Worm (Caenorhabditis elegans) whole organism, L4/young adult: ENCODE measurements around the gene lev-1.

Source experiments
- W03F9.2 ChIP-seq: fragments of 150-350 bp; optimal IDR thresholded peaks from 2 replicates; lab custom pipeline; 2014; ENCODE audit warnings: missing biosample characterization, missing genetic modification characterization
- dao-5 ChIP-seq: sonication (generic microtip); optimal IDR thresholded peaks from 2 replicates; lab custom pipeline; 2016; ENCODE audit warnings: missing genotype, missing genetic modification characterization, moderate library complexity, missing compliant biosample characterization
- him-1 ChIP-seq: sonication (generic microtip); optimal IDR thresholded peaks from 2 replicates; lab custom pipeline; 2016; ENCODE audit warnings: missing genotype, missing genetic modification reagents, missing genetic modification characterization, missing compliant biosample characterization

lev-1 gene

ce11 chrIV:13167534-13167933 lies 11.7 kb downstream of the lev-1 start:
- no peak for TF ChIP-seq dao-5 (tag; lab: Kevin White, UChicago)
- no peak for TF ChIP-seq him-1 (tag; lab: Kevin White, UChicago)
- TF ChIP-seq W03F9.2 (tag; lab: Kevin White, UChicago), result no peak

- TF ChIP-seq W03F9.2 (tag; lab: Kevin White, UChicago) (no peak), him-1 (tag; lab: Kevin White, UChicago) (no peak), dao-5 (tag; lab: Kevin White, UChicago) (no peak)
Observed at ce11 chrIV:13165181-13165580, 14.0 kb downstream of the lev-1 start, which contains the start of gene scl-14. Gene scl-14 (plus strand): TSS chrIV:13165481.

- TF ChIP-seq dao-5 (tag; lab: Kevin White, UChicago) (no peak), him-1 (tag; lab: Kevin White, UChicago) (no peak), W03F9.2 (tag; lab: Kevin White, UChicago) (no peak)
Observed at ce11 chrIV:13154391-13155283, 24.6 kb downstream of the lev-1 start, which contains the start of the genes crld-1 and msh-5. Gene crld-1 (minus strand): TSS chrIV:13154441. Gene msh-5 (plus strand): TSS chrIV:13155233.

ce11 chrIV:13149276-13149675 lies 29.9 kb downstream of the lev-1 start, which contains the start of gene nlp-79:
Gene nlp-79 (plus strand): TSS chrIV:13149576.
- no peak for TF ChIP-seq W03F9.2 (tag; lab: Kevin White, UChicago)
- no peak for TF ChIP-seq dao-5 (tag; lab: Kevin White, UChicago)
- TF ChIP-seq him-1 (tag; lab: Kevin White, UChicago), result no peak

ce11 chrIV:13142254-13142653 lies 36.9 kb downstream of the lev-1 start, which contains the start of gene spe-43:
Gene spe-43 (minus strand): TSS chrIV:13142354.
- TF ChIP-seq dao-5 (tag; lab: Kevin White, UChicago) (no peak), him-1 (tag; lab: Kevin White, UChicago) (no peak), W03F9.2 (tag; lab: Kevin White, UChicago) (no peak)

DNA sequence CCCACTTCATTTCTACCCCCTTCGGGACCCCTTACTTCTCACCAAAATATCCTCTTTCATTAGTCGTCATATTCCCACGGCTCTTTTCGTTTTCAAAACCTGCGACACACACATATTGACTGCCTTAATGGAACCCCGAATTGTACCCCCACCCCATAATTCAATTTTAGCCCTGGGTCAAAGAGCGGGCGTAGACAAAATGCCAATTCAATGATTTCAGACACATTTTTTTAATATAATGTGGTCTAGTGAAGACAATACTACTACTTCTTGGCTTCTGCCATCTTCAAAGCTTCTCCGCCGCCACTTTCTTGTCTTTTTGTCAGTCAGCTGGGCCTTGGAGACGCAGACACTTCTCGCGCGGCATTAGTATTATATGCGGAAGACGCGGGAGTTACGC lies 51.5 kb downstream of the lev-1 start:
- no peak for TF ChIP-seq him-1 (tag; lab: Kevin White, UChicago)
- no peak for TF ChIP-seq dao-5 (tag; lab: Kevin White, UChicago)
- no peak for TF ChIP-seq W03F9.2 (tag; lab: Kevin White, UChicago)

ce11 chrIV:13125999-13126398 lies 53.2 kb downstream of the lev-1 start:
- TF ChIP-seq dao-5 (tag; lab: Kevin White, UChicago), result no peak
- TF ChIP-seq W03F9.2 (tag; lab: Kevin White, UChicago), result no peak
- no peak for TF ChIP-seq him-1 (tag; lab: Kevin White, UChicago)
